Fruit fly (Drosophila melanogaster) whole organism, embryonic: Measurements from ENCODE around the gene topi.

Experiments
- B-H1 ChIP-seq: fragments of 200-800 bp; sonication (Bioruptor generic); IDR thresholded peaks from 3 replicates; pipeline ENCODE4 v1.3.6; 2022; ENCODE audit warnings: missing biosample characterization, missing genetic modification characterization
- CG10209 ChIP-seq: fragments of 200-800 bp; sonication (Bioruptor generic); optimal IDR thresholded peaks from 3 replicates; lab custom pipeline; 2017; ENCODE audit warnings: missing biosample characterization, mild to moderate bottlenecking, missing genetic modification characterization, missing genetic modification reagents
- CG10267 ChIP-seq: fragments of 200-800 bp; sonication (Bioruptor generic); optimal IDR thresholded peaks from 2 replicates; lab custom pipeline; 2018; ENCODE audit warnings: missing biosample characterization, mild to moderate bottlenecking, missing genetic modification characterization, moderate library complexity
- CG10274 ChIP-seq: fragments of 200-800 bp; sonication (Bioruptor generic); optimal IDR thresholded peaks from 3 replicates; lab custom pipeline; 2017; ENCODE audit warnings: missing biosample characterization, mild to moderate bottlenecking, missing genetic modification characterization
- CG10565 ChIP-seq: fragments of 200-800 bp; sonication (Bioruptor generic); optimal IDR thresholded peaks from 3 replicates; lab custom pipeline; 2016; ENCODE audit warnings: missing biosample characterization, mild to moderate bottlenecking, missing genetic modification characterization
- CG10654 ChIP-seq: fragments of 200-800 bp; sonication (Bioruptor generic); optimal IDR thresholded peaks from 2 replicates; lab custom pipeline; 2016; ENCODE audit warnings: missing biosample characterization, missing genetic modification characterization
- CG11456 ChIP-seq: fragments of 200-800 bp; sonication (Bioruptor generic); IDR thresholded peaks from 3 replicates; pipeline ENCODE4 v1.3.6; 2022; ENCODE audit warnings: missing biosample characterization, missing genetic modification characterization
- CG12071 ChIP-seq: fragments of 200-800 bp; sonication (Bioruptor generic); optimal IDR thresholded peaks from 3 replicates; lab custom pipeline; 2018; ENCODE audit warnings: missing biosample characterization, mild to moderate bottlenecking, missing genetic modification characterization
- CG12942 ChIP-seq: fragments of 200-800 bp; sonication (Bioruptor generic); optimal IDR thresholded peaks from 3 replicates; lab custom pipeline; 2016; ENCODE audit warnings: missing biosample characterization, missing genetic modification characterization
- CG13894 ChIP-seq: fragments of 200-800 bp; sonication (Bioruptor generic); optimal IDR thresholded peaks from 3 replicates; lab custom pipeline; 2018; ENCODE audit warnings: missing biosample characterization, mild to moderate bottlenecking, missing genetic modification characterization, moderate library complexity
- CG14667 ChIP-seq: fragments of 200-800 bp; sonication (Bioruptor generic); IDR thresholded peaks from 2 replicates; pipeline ENCODE4 v1.3.6; 2022; ENCODE audit warnings: missing biosample characterization, missing genetic modification characterization
- CG1603 ChIP-seq: fragments of 200-800 bp; sonication (Bioruptor generic); optimal IDR thresholded peaks from 2 replicates; lab custom pipeline; 2019; ENCODE audit warnings: missing biosample characterization, mild to moderate bottlenecking, missing genetic modification characterization, moderate library complexity
- CG17385 ChIP-seq: fragments of 200-800 bp; sonication (Bioruptor generic); optimal IDR thresholded peaks from 3 replicates; lab custom pipeline; 2018; ENCODE audit warnings: missing biosample characterization, mild to moderate bottlenecking, missing genetic modification characterization
- CG18476 ChIP-seq: fragments of 200-800 bp; sonication (Bioruptor generic); optimal IDR thresholded peaks from 2 replicates; lab custom pipeline; 2016; ENCODE audit warnings: missing biosample characterization, mild to moderate bottlenecking, missing genetic modification characterization
- CG2202 ChIP-seq: fragments of 200-800 bp; sonication (Bioruptor generic); optimal IDR thresholded peaks from 2 replicates; lab custom pipeline; 2018; ENCODE audit warnings: missing biosample characterization, mild to moderate bottlenecking, missing genetic modification characterization
- CG3163 ChIP-seq: fragments of 200-800 bp; sonication (Bioruptor generic); optimal IDR thresholded peaks from 3 replicates; lab custom pipeline; 2016; ENCODE audit warnings: missing biosample characterization, missing genetic modification characterization
- CG32532 ChIP-seq: fragments of 200-800 bp; sonication (Bioruptor generic); IDR thresholded peaks from 2 replicates; pipeline ENCODE4 v1.3.6; 2022; ENCODE audit warnings: missing biosample characterization, missing genetic modification characterization
- CG33557 ChIP-seq: fragments of 200-800 bp; sonication (Bioruptor generic); optimal IDR thresholded peaks from 2 replicates; lab custom pipeline; 2019; ENCODE audit warnings: missing biosample characterization, mild to moderate bottlenecking, missing genetic modification characterization, moderate library complexity
- CG3407 ChIP-seq: fragments of 200-800 bp; sonication (Bioruptor generic); optimal IDR thresholded peaks from 2 replicates; lab custom pipeline; 2018; ENCODE audit warnings: missing biosample characterization, mild to moderate bottlenecking, missing genetic modification characterization
- CG34376 ChIP-seq: fragments of 200-800 bp; sonication (Bioruptor generic); optimal IDR thresholded peaks from 2 replicates; lab custom pipeline; 2018; ENCODE audit warnings: missing biosample characterization, mild to moderate bottlenecking, missing genetic modification characterization
- CG3838 ChIP-seq: fragments of 200-800 bp; sonication (Bioruptor generic); optimal IDR thresholded peaks from 3 replicates; lab custom pipeline; 2016; ENCODE audit warnings: missing biosample characterization, missing genetic modification characterization
- CG3847 ChIP-seq: fragments of 200-800 bp; sonication (Bioruptor generic); IDR thresholded peaks from 2 replicates; pipeline ENCODE4 v1.3.6; 2022; ENCODE audit warnings: missing biosample characterization, missing genetic modification characterization
- CG42726 ChIP-seq: fragments of 200-800 bp; sonication (Bioruptor generic); IDR thresholded peaks from 2 replicates; pipeline ENCODE4 v1.3.6; 2022; ENCODE audit warnings: missing biosample characterization, missing genetic modification characterization; ENCODE audit not compliant: partially characterized antibody
- CG4730 ChIP-seq: fragments of 200-800 bp; sonication (Bioruptor generic); IDR thresholded peaks from 2 replicates; pipeline ENCODE4 v1.3.6; 2022; ENCODE audit warnings: missing biosample characterization, missing genetic modification characterization
- CG7372 ChIP-seq: fragments of 200-800 bp; sonication (Bioruptor generic); IDR thresholded peaks from 2 replicates; pipeline ENCODE4 v1.3.6; 2022; ENCODE audit warnings: missing biosample characterization, missing genetic modification characterization
- CG7987 ChIP-seq: fragments of 200-800 bp; sonication (Bioruptor generic); optimal IDR thresholded peaks from 2 replicates; lab custom pipeline; 2018; ENCODE audit warnings: missing biosample characterization, mild to moderate bottlenecking, missing genetic modification characterization, moderate library complexity
- CG8290 ChIP-seq, 3 experiments: fragments of 200-800 bp; sonication (Bioruptor generic); optimal IDR thresholded peaks; 2 replicates each; lab custom pipeline; 2016 to 2019; ENCODE audit warnings: missing biosample characterization in 3 of 3, missing genetic modification characterization in 3 of 3, mild to moderate bottlenecking in 2 of 3, moderate library complexity in 1 of 3
- CG8359 ChIP-seq: fragments of 200-800 bp; sonication (Bioruptor generic); optimal IDR thresholded peaks from 2 replicates; lab custom pipeline; 2017; ENCODE audit warnings: missing biosample characterization, mild to moderate bottlenecking, missing genetic modification characterization, borderline replicate concordance
- CG9609 ChIP-seq: fragments of 200-800 bp; sonication (Bioruptor generic); optimal IDR thresholded peaks from 3 replicates; lab custom pipeline; 2016; ENCODE audit warnings: missing biosample characterization, missing genetic modification characterization
- Dp ChIP-seq: fragments of 200-800 bp; sonication (Bioruptor generic); optimal IDR thresholded peaks from 2 replicates; lab custom pipeline; 2018; ENCODE audit warnings: missing biosample characterization, mild to moderate bottlenecking, missing genetic modification characterization, moderate library complexity
- Dref ChIP-seq: fragments of 200-800 bp; sonication (Bioruptor generic); IDR thresholded peaks from 2 replicates; pipeline ENCODE4 v1.3.6; 2022; ENCODE audit warnings: missing biosample characterization, missing genetic modification characterization
- Drgx ChIP-seq: fragments of 200-800 bp; sonication (Bioruptor generic); IDR thresholded peaks from 2 replicates; pipeline ENCODE4 v1.3.6; 2022; ENCODE audit warnings: missing biosample characterization, missing genetic modification characterization
- Elba2 ChIP-seq: fragments of 200-800 bp; sonication (Bioruptor generic); optimal IDR thresholded peaks from 3 replicates; lab custom pipeline; 2016; ENCODE audit warnings: missing biosample characterization, missing genetic modification characterization
- Ets65A ChIP-seq: fragments of 200-800 bp; sonication (Bioruptor generic); peaks from one replicate; lab custom pipeline; 2016; ENCODE audit warnings: missing biosample characterization, missing genetic modification characterization
- Fer3 ChIP-seq: fragments of 200-800 bp; sonication (Bioruptor generic); optimal IDR thresholded peaks from 2 replicates; lab custom pipeline; 2018; ENCODE audit warnings: missing biosample characterization, mild to moderate bottlenecking, missing genetic modification characterization, moderate library complexity
- HLH4C ChIP-seq: fragments of 200-800 bp; sonication (Bioruptor generic); IDR thresholded peaks from 3 replicates; pipeline ENCODE4 v1.3.6; 2022; ENCODE audit warnings: missing biosample characterization, missing genetic modification characterization; ENCODE audit not compliant: partially characterized antibody
- HLHmδ ChIP-seq: fragments of 200-800 bp; sonication (Bioruptor generic); optimal IDR thresholded peaks from 2 replicates; lab custom pipeline; 2018; ENCODE audit warnings: missing biosample characterization, mild to moderate bottlenecking, missing genetic modification characterization, moderate library complexity
- Kr ChIP-seq: fragments of 200-800 bp; sonication (Bioruptor generic); optimal IDR thresholded peaks from 2 replicates; lab custom pipeline; 2017; ENCODE audit warnings: missing biosample characterization, mild to moderate bottlenecking, missing genetic modification characterization
- Trl ChIP-seq, 3 experiments: fragments of >200 bp in 2 of 3; fragments of 200-800 bp in 1 of 3; sonication (Bioruptor generic) in 1 of 3; optimal IDR thresholded peaks; 2 replicates in 1 of 3; 3 replicates in 2 of 3; lab custom pipeline; 2016 to 2017; ENCODE audit warnings: missing biosample characterization in 1 of 3, missing genetic modification characterization in 1 of 3
- bcd ChIP-seq: fragments of 200-800 bp; sonication (Bioruptor generic); optimal IDR thresholded peaks from 2 replicates; lab custom pipeline; 2017; ENCODE audit warnings: missing biosample characterization, mild to moderate bottlenecking, missing genetic modification characterization
- bsh ChIP-seq, 2 experiments: fragments of 200-800 bp; sonication (Bioruptor generic); optimal IDR thresholded peaks; 2 replicates each; lab custom pipeline; 2017 to 2018; ENCODE audit warnings: mild to moderate bottlenecking in 2 of 2, missing biosample characterization in 2 of 2, missing genetic modification characterization in 2 of 2, moderate library complexity in 1 of 2
- crol ChIP-seq: fragments of 200-800 bp; sonication (Bioruptor generic); IDR thresholded peaks from 2 replicates; pipeline ENCODE4 v1.3.6; 2022; ENCODE audit warnings: missing biosample characterization, missing genetic modification characterization
- gsb ChIP-seq: fragments of 200-800 bp; sonication (Bioruptor generic); IDR thresholded peaks from 2 replicates; pipeline ENCODE4 v1.3.6; 2022; ENCODE audit warnings: missing biosample characterization, missing genetic modification characterization
- h ChIP-seq: fragments of >200 bp; optimal IDR thresholded peaks from 2 replicates; lab custom pipeline; 2017
- lov ChIP-seq, 2 experiments: fragments of 200-800 bp in 1 of 2; fragments of >200 bp in 1 of 2; sonication (Bioruptor generic) in 1 of 2; IDR thresholded peaks in 1 of 2; optimal IDR thresholded peaks in 1 of 2; 2 replicates in 1 of 2; 3 replicates in 1 of 2; pipeline versions ENCODE4 v1.3.6 to Lab custom; 2017 to 2022; ENCODE audit warnings: missing biosample characterization in 1 of 2, missing genetic modification characterization in 1 of 2
- maf-S ChIP-seq: fragments of 200-800 bp; sonication (Bioruptor generic); optimal IDR thresholded peaks from 2 replicates; lab custom pipeline; 2016; ENCODE audit warnings: missing biosample characterization, missing genetic modification characterization
- pho ChIP-seq: fragments of 200-800 bp; sonication (Bioruptor generic); optimal IDR thresholded peaks from 2 replicates; lab custom pipeline; 2016; ENCODE audit warnings: missing biosample characterization, missing genetic modification characterization
- pita ChIP-seq: fragments of 200-800 bp; sonication (Bioruptor generic); optimal IDR thresholded peaks from 2 replicates; lab custom pipeline; 2017; ENCODE audit warnings: missing biosample characterization, mild to moderate bottlenecking, missing genetic modification characterization
- pnt ChIP-seq: fragments of 200-800 bp; sonication (Bioruptor generic); optimal IDR thresholded peaks from 3 replicates; lab custom pipeline; 2016; ENCODE audit warnings: missing biosample characterization, missing genetic modification characterization

Gene topi

dm6 chr3R:9747272-9747874 is 27.5 kb upstream of the topi start, which contains the start of gene CG12948 (continued):
- TF ChIP-seq CG13894 (tag; lab: Kevin White, UChicago) (no peak), CG12071 (no peak), CG42726 (GFP tag; lab: Robert Waterston, UW) (0 out of 2 replicates have a peak, but pooled peaks have one; percentile 19), CG32532 (GFP tag; lab: Robert Waterston, UW) (peak; percentile 33; the same call in 1 of the 2 replicates), CG10209 (GFP tag; lab: Kevin White, UChicago) (no peak), CG10565 (no peak), CG18476 (no peak), CG3847 (GFP tag; lab: Robert Waterston, UW) (peak; percentile 54), CG7372 (no peak), Elba2 (GFP tag; lab: Kevin White, UChicago) (no peak), CG34376 (GFP tag; lab: Kevin White, UChicago) (peak; percentile 63), CG9609 (GFP tag; lab: Kevin White, UChicago) (peak; percentile 18), B-H1 (GFP tag; lab: Robert Waterston, UW) (no peak), Drgx (0 out of 2 replicates have a peak, but pooled peaks have one; percentile 19), CG33557 (GFP tag; lab: Kevin White, UChicago) (peak; percentile 60), CG10267 (tag; lab: Kevin White, UChicago) (peak; percentile 40), HLH4C (GFP tag; lab: Robert Waterston, UW) (peak; percentile 79), CG1603 (tag; lab: Kevin White, UChicago) (peak; percentile 50), CG17385 (GFP tag; lab: Kevin White, UChicago) (peak; percentile 56), CG4730 (GFP tag; lab: Robert Waterston, UW) (no peak), CG12942 (GFP tag; lab: Kevin White, UChicago) (no peak), CG8359 (GFP tag; lab: Kevin White, UChicago) (no peak), pnt (peak; percentile 25), bsh (GFP tag; optimal IDR thresholded peaks at IDR 0.05; lab: Kevin White, UChicago) (peak in 1 of 2 experiments; percentile 45), pho (GFP tag; lab: Kevin White, UChicago) (peak; percentile 40), CG10274 (GFP tag; lab: Kevin White, UChicago) (no peak), HLHmδ (GFP tag; lab: Kevin White, UChicago) (no peak), h (lab: Kevin White, UChicago) (no peak), Fer3 (peak; percentile 55), Kr (GFP tag; lab: Kevin White, UChicago) (no peak), lov (optimal IDR thresholded peaks at IDR 0.05; lab: Kevin White, UChicago) (no peak), lov (GFP tag; IDR thresholded peaks at IDR 0.05; lab: Robert Waterston, UW) (no peak), CG2202 (tag; lab: Kevin White, UChicago) (no peak), CG3838 (GFP tag; lab: Kevin White, UChicago) (no peak), CG3407 (GFP tag; lab: Kevin White, UChicago) (no peak), maf-S (GFP tag; lab: Kevin White, UChicago) (peak; percentile 56), Trl (optimal IDR thresholded peaks at IDR 0.05; lab: Kevin White, UChicago) (no peak), Trl (GFP tag; optimal IDR thresholded peaks at IDR 0.05; lab: Kevin White, UChicago) (peak; percentile 52), Dp (GFP tag; lab: Kevin White, UChicago) (no peak), CG3163 (no peak), CG11456 (GFP tag; lab: Robert Waterston, UW) (0 out of 3 replicates have a peak, but pooled peaks have one; percentile 12), CG10654 (GFP tag; lab: Kevin White, UChicago) (no peak), crol (GFP tag; lab: Robert Waterston, UW) (no peak), CG7987 (GFP tag; lab: Kevin White, UChicago) (no peak), CG8290 (GFP tag; optimal IDR thresholded peaks at IDR 0.05; lab: Kevin White, UChicago) (peak; percentile 8), CG8290 (tag; optimal IDR thresholded peaks at IDR 0.05; lab: Kevin White, UChicago) (no peak), Dref (GFP tag; lab: Robert Waterston, UW) (peak; percentile 56), gsb (GFP tag; lab: Robert Waterston, UW) (no peak), Ets65A (GFP tag; lab: Kevin White, UChicago) (peak; percentile 73), bcd (GFP tag; lab: Kevin White, UChicago) (no peak), pita (GFP tag; lab: Kevin White, UChicago) (no peak), CG14667 (GFP tag; lab: Robert Waterston, UW) (no peak)
